Fruit fly (Drosophila melanogaster): ENCODE results near the gene rsh.

Gene rsh

dm6 chrX:12988025-12988801 lies at the start of gene rsh:
Gene rsh (plus strand): TSS chrX:12988615.
- no peak for TF ChIP-seq CTCF (optimal IDR thresholded peaks at IDR 0.05)
- TF ChIP-seq CG8478 (optimal IDR thresholded peaks at IDR 0.05), result no peak

DNA sequence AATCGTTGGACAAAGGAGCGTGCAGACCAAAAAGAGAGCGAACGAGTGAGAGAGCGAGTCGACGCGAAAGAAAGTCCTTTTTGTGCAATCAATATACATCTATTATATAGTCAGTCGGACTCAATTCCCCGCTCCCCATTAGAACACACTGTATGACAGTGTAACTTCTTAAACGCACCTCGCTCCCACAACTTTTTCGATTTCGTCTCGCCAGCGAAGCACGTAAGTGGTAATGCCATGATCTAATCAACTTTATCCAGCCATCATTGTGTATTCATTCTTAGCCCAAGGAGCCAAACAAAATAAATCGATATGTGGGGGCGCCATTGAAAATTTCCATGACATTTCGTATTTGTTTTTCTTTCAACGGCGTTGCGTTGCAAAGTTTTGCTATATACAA lies 49.4 kb upstream of the rsh start:
- no peak for TF ChIP-seq CG8478 (optimal IDR thresholded peaks at IDR 0.05)
- no peak for TF ChIP-seq CTCF (optimal IDR thresholded peaks at IDR 0.05)

DNA sequence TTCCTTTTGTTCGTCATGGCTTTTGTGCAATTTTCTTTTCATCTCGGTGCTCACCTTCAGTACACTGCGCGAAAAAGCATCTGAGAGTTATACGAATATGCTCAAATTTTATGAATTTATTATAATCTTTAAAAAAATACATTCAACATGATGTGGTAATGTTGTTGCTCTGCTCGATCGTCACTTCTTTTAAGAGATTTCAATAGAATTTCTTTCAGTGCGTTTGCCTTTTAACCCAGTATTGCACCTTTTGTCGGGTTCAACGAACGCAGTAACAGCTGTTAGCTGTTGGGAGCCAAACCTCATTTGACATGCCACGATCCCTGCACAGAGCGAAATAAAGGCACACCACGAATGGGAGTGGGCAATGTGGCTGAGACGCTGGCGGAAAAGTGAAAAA lies 48.5 kb upstream of the rsh start:
- TF ChIP-seq CTCF (optimal IDR thresholded peaks at IDR 0.05), result no peak
- TF ChIP-seq CG8478 (optimal IDR thresholded peaks at IDR 0.05), result no peak

- TF ChIP-seq CG8478 (optimal IDR thresholded peaks at IDR 0.05) (no peak), CTCF (optimal IDR thresholded peaks at IDR 0.05) (no peak)
These were observed 48.0 kb upstream of the rsh start for dm6 chrX:12940396-12940795.

DNA sequence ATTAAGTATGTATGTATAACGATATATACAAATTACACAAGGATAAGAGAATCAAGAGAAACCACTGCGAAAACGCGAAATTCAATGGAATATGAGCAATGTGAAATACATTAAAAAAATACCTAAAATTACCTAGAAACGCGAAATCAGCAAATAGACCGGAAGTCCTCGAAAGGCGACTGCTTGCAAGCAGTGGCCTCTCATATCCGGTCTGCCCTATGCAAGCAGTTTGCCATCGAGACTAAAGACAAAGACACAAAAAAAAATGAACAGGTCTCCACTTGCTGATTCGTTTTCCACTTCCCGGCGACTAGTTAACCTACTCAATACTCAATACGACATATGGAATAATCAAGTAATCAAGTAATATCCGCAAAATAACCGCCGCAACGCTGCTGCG lies 40.7 kb upstream of the rsh start:
- no peak for TF ChIP-seq CTCF (optimal IDR thresholded peaks at IDR 0.05)
- no peak for TF ChIP-seq CG8478 (optimal IDR thresholded peaks at IDR 0.05)

DNA sequence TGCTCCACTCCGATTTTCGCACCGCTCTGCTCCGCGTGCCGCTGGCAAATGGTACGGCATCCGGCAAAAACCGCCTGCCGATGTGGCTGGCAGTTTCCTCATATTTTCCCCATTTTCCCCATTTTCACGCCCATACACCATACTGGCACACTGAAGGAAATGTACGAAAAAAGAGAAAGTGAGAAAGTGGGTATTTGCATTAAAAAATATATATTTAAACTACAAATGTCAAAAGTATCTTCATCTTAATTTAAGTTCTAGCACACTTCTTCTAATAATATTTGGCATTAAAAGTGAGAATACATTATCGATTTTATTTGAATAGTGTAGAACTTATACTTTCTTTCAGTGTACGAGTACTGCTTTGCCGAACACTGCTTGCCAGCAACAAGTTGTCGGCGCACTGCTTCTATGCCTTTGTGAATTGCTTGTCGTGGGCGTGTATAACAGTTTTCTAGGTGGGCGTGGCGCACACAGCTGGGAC lies 31.0 kb upstream of the rsh start, which contains the start of gene hec:
Gene hec, minus strand, starts transcription at position 51 of the 484 bp plus-strand sequence.
- TF ChIP-seq CG8478 (optimal IDR thresholded peaks at IDR 0.05) (no peak), CTCF (optimal IDR thresholded peaks at IDR 0.05) (no peak)

- TF ChIP-seq CG8478 (optimal IDR thresholded peaks at IDR 0.05) (no peak), CTCF (optimal IDR thresholded peaks at IDR 0.05) (no peak)
These were observed 29.5 kb upstream of the rsh start, which contains the start of gene CG32642 for dm6 chrX:12958920-12959319. Gene CG32642 (plus strand): TSS chrX:12959220.

- TF ChIP-seq CTCF (optimal IDR thresholded peaks at IDR 0.05) (no peak), CG8478 (optimal IDR thresholded peaks at IDR 0.05) (no peak)
These were observed 21.0 kb upstream of the rsh start, which contains the start of gene Mur11Da for dm6 chrX:12967296-12967938. Gene Mur11Da (plus strand): TSS chrX:12967888.

DNA sequence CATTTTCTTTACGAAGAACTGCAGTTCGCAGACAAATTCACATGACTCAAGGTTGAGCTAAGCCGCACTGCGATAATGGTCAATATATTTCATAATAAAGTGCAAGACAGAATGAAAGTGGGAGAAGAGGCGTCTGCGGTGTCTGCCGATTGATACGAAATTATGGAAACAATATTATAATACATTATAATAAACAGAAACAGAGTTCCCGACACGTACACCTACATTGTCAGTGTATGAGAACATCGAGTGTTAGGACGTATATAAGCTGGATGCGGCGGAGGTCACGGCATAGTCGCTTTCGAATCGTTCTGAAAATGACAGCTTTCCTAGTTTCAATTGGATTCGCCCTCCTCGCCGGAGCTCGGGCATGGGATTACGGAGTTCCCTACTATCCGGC lies 18.0 kb upstream of the rsh start, which contains the start of gene CG15721:
Gene CG15721, plus strand, starts transcription at position 301 of the 400 bp plus-strand sequence.
- TF ChIP-seq CTCF (optimal IDR thresholded peaks at IDR 0.05) (no peak), CG8478 (optimal IDR thresholded peaks at IDR 0.05) (no peak)

- TF ChIP-seq CTCF (optimal IDR thresholded peaks at IDR 0.05) (no peak), CG8478 (optimal IDR thresholded peaks at IDR 0.05) (no peak)
These were observed 12.3 kb upstream of the rsh start, which contains the start of gene CG12716 for dm6 chrX:12976131-12976530. Gene CG12716 (minus strand): TSS chrX:12976231.

dm6 chrX:12984224-12984623 lies 4.2 kb upstream of the rsh start, which contains the start of gene CG32643:
Gene CG32643 (plus strand): TSS chrX:12984524.
- TF ChIP-seq CTCF (optimal IDR thresholded peaks at IDR 0.05) (no peak), CG8478 (optimal IDR thresholded peaks at IDR 0.05) (no peak)

dm6 chrX:12986948-12987450 lies 1.4 kb upstream of the rsh start:
- TF ChIP-seq CTCF (optimal IDR thresholded peaks at IDR 0.05) (no peak), CG8478 (optimal IDR thresholded peaks at IDR 0.05) (no peak)

DNA sequence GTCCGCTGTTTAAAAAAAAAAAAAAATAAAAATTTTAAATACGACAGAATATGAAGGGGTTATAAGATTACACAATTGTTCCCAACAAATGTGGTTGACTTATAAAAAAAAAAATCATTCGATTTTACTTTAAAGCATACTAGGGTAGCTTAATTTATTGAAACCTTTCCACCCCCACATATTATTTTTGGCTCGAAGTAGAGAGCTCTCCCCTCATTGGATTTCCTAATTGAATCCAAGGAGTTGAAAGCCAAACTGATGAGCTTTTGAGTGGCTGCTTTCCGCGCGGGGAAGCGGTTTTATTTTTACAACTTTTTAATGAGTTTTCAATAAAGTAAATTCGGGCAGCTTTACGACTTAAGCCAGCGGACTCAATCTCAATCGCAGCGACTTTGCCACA lies 16.4 kb downstream of the rsh start, which contains the start of gene CG15719:
Gene CG15719, minus strand, starts transcription at position 101 of the 400 bp plus-strand sequence.
- TF ChIP-seq CG8478 (optimal IDR thresholded peaks at IDR 0.05) (no peak), CTCF (optimal IDR thresholded peaks at IDR 0.05) (no peak)

DNA sequence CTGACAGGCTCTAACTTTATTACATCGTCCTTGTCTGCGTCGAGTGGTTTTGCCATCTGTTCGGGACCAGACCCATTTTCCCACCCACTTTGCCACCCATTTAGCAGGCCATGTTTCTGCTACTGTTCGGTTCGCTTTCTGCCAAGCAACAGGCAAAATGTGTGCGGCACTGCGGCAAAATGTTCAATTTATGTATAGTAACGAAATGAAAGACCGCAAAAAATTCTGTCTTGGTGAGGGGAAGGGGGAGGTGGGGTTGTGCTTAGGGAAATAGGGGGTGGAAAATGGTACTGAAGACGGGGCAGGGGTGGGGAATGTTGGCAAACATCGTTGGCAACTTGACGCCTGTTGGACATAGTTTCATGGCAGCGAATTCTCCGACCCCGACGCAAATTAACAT lies 23.9 kb downstream of the rsh start:
- no peak for TF ChIP-seq CTCF (optimal IDR thresholded peaks at IDR 0.05)
- no peak for TF ChIP-seq CG8478 (optimal IDR thresholded peaks at IDR 0.05)

DNA sequence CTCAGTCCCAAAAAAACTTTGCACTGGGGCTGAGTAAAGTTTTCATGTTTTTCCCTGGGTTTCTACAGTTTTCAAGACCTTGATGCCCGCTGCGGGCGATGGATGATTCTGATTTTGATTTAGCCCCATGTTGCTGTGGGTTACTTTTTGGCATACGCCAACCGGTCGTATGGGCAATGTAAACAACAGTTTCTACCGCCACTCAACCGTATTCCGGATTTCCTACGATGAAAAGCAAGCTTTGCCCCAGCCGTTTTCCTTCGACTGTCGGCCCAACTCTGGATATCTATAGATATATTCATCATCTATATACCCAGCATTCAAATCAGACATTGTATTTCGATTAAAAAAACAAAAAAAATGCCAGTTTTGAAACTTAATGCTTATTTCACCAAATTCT lies 33.5 kb downstream of the rsh start, which contains the start of gene CG2209:
Gene CG2209, plus strand, starts transcription at position 301 of the 400 bp plus-strand sequence.
- TF ChIP-seq CTCF (optimal IDR thresholded peaks at IDR 0.05) (no peak), CG8478 (optimal IDR thresholded peaks at IDR 0.05) (no peak)

Data from S2 (cell line).